Fruit fly (Drosophila melanogaster): ENCODE results near the gene vkg.

dm6 chr2L:5049974-5050373 is 22.0 kb upstream of the vkg start:
- no peak for TF ChIP-seq CG34367 (tag; optimal IDR thresholded peaks at IDR 0.05)
- TF ChIP-seq Pif1B (GFP tag; optimal IDR thresholded peaks at IDR 0.05), result peak; percentile 14
- no peak for TF ChIP-seq CG32121 (GFP tag; IDR thresholded peaks at IDR 0.05)
- no peak for TF ChIP-seq rn (GFP tag; IDR thresholded peaks at IDR 0.05)
- no peak for TF ChIP-seq CG8159 (tag; optimal IDR thresholded peaks at IDR 0.05)
- no peak for TF ChIP-seq CG9948 (tag; optimal IDR thresholded peaks at IDR 0.05)
- no peak for TF ChIP-seq CG13204 (GFP tag; optimal IDR thresholded peaks at IDR 0.05)
- no peak for TF ChIP-seq D1 (tag; optimal IDR thresholded peaks at IDR 0.05)
- no peak for TF ChIP-seq CG15710 (tag; optimal IDR thresholded peaks at IDR 0.05)
- TF ChIP-seq CG4496 (GFP tag; IDR thresholded peaks at IDR 0.05), result peak; percentile 50; the same call in 1 of the 3 replicates
- TF ChIP-seq CG10348 (GFP tag; IDR thresholded peaks at IDR 0.05), result no peak
- TF ChIP-seq gl (tag; optimal IDR thresholded peaks at IDR 0.05), result no peak
